Fruit fly (Drosophila melanogaster) whole organism, embryonic: ENCODE measurements around the gene lectin-29Ca.

ENCODE experiments used
- Adf1 ChIP-seq: fragments of 200-800 bp; sonication (Bioruptor generic); IDR thresholded peaks from 2 replicates; pipeline ENCODE4 v1.3.6; 2022; ENCODE audit warnings: missing biosample characterization, missing genetic modification characterization
- Bteb2 ChIP-seq: fragments of 200-800 bp; sonication (Bioruptor generic); optimal IDR thresholded peaks from 2 replicates; lab custom pipeline; 2016; ENCODE audit warnings: missing biosample characterization, missing genetic modification characterization
- CG1024 ChIP-seq: fragments of 200-800 bp; sonication (Bioruptor generic); IDR thresholded peaks from 2 replicates; pipeline ENCODE4 v1.3.6; 2022; ENCODE audit warnings: missing biosample characterization, missing genetic modification characterization
- CG11093 ChIP-seq: fragments of 200-800 bp; sonication (Bioruptor generic); IDR thresholded peaks from 3 replicates; pipeline ENCODE4 v1.3.6; 2022; ENCODE audit warnings: missing biosample characterization, missing genetic modification characterization
- CG12299 ChIP-seq: fragments of 200-800 bp; sonication (Bioruptor generic); optimal IDR thresholded peaks from 2 replicates; lab custom pipeline; 2018; ENCODE audit warnings: missing biosample characterization, mild to moderate bottlenecking, missing genetic modification characterization
- CG12744 ChIP-seq: fragments of 200-800 bp; sonication (Bioruptor generic); optimal IDR thresholded peaks from 2 replicates; lab custom pipeline; 2016; ENCODE audit warnings: missing biosample characterization, missing genetic modification characterization
- CG13894 ChIP-seq: fragments of 200-800 bp; sonication (Bioruptor generic); optimal IDR thresholded peaks from 3 replicates; lab custom pipeline; 2018; ENCODE audit warnings: missing biosample characterization, mild to moderate bottlenecking, missing genetic modification characterization, moderate library complexity
- CG14050 ChIP-seq: fragments of 200-800 bp; sonication (Bioruptor generic); IDR thresholded peaks from 3 replicates; pipeline ENCODE4 v1.3.6; 2022; ENCODE audit warnings: missing biosample characterization, missing genetic modification characterization
- CG18011 ChIP-seq: fragments of 200-800 bp; sonication (Bioruptor generic); optimal IDR thresholded peaks from 2 replicates; lab custom pipeline; 2017; ENCODE audit warnings: missing biosample characterization, missing genetic modification characterization, mild to moderate bottlenecking, moderate library complexity, missing genotype
- CG18262 ChIP-seq: fragments of 200-800 bp; optimal IDR thresholded peaks from 3 replicates; lab custom pipeline; 2019; ENCODE audit warnings: missing biosample characterization, mild to moderate bottlenecking, missing genetic modification characterization, moderate library complexity
- CG3281 ChIP-seq: fragments of 200-800 bp; sonication (Bioruptor generic); optimal IDR thresholded peaks from 3 replicates; lab custom pipeline; 2017; ENCODE audit warnings: missing biosample characterization, mild to moderate bottlenecking, missing genetic modification characterization
- CG34376 ChIP-seq: fragments of 200-800 bp; sonication (Bioruptor generic); optimal IDR thresholded peaks from 2 replicates; lab custom pipeline; 2018; ENCODE audit warnings: missing biosample characterization, mild to moderate bottlenecking, missing genetic modification characterization
- CG4282 ChIP-seq: fragments of 200-800 bp; sonication (Bioruptor generic); optimal IDR thresholded peaks from 2 replicates; lab custom pipeline; 2016; ENCODE audit warnings: missing biosample characterization, missing genetic modification characterization
- CG7745 ChIP-seq: fragments of 200-800 bp; sonication (Bioruptor generic); optimal IDR thresholded peaks from 2 replicates; lab custom pipeline; 2018; ENCODE audit warnings: missing biosample characterization, mild to moderate bottlenecking, missing genetic modification characterization, moderate library complexity
- CG8281 ChIP-seq: fragments of 200-800 bp; sonication (Bioruptor generic); optimal IDR thresholded peaks from 2 replicates; lab custom pipeline; 2018; ENCODE audit warnings: missing biosample characterization, mild to moderate bottlenecking, missing genetic modification characterization, moderate library complexity
- CHES-1-like ChIP-seq: fragments of 200-800 bp; sonication (Bioruptor generic); optimal IDR thresholded peaks from 2 replicates; lab custom pipeline; 2016; ENCODE audit warnings: missing biosample characterization, missing genetic modification characterization
- CrebB ChIP-seq: fragments of 200-800 bp; sonication (Bioruptor generic); optimal IDR thresholded peaks from 3 replicates; lab custom pipeline; 2018; ENCODE audit warnings: missing biosample characterization, mild to moderate bottlenecking, missing genetic modification characterization
- Dbx ChIP-seq: fragments of 200-800 bp; sonication (Bioruptor generic); IDR thresholded peaks from 3 replicates; pipeline ENCODE4 v1.3.6; 2022; ENCODE audit warnings: missing biosample characterization, missing genetic modification characterization
- Dfd ChIP-seq, 2 experiments: fragments of >200 bp; optimal IDR thresholded peaks; 2 replicates each; lab custom pipeline; 2017; ENCODE audit warnings: missing biosample characterization in 2 of 2, missing genetic modification characterization in 2 of 2
- E2f2 ChIP-seq: fragments of 200-800 bp; sonication (Bioruptor generic); IDR thresholded peaks from 2 replicates; pipeline ENCODE4 v1.3.6; 2022; ENCODE audit warnings: missing biosample characterization, missing genetic modification characterization
- Elba2 ChIP-seq: fragments of 200-800 bp; sonication (Bioruptor generic); optimal IDR thresholded peaks from 3 replicates; lab custom pipeline; 2016; ENCODE audit warnings: missing biosample characterization, missing genetic modification characterization
- Hr78 ChIP-seq, 2 experiments: fragments of 200-800 bp in 1 of 2; fragments of >200 bp in 1 of 2; sonication (Bioruptor generic) in 1 of 2; optimal IDR thresholded peaks; 2 replicates each; lab custom pipeline; 2017 to 2019; ENCODE audit warnings: missing biosample characterization in 2 of 2, missing genetic modification characterization in 2 of 2, mild to moderate bottlenecking in 1 of 2, moderate library complexity in 1 of 2
- Med ChIP-seq: fragments of 200-800 bp; sonication (Bioruptor generic); peaks from one replicate; lab custom pipeline; 2016; ENCODE audit warnings: missing biosample characterization, missing genetic modification characterization, mild to moderate bottlenecking, inconsistent platforms, moderate library complexity
- Mes4 ChIP-seq: fragments of 200-800 bp; sonication (Bioruptor generic); optimal IDR thresholded peaks from 2 replicates; lab custom pipeline; 2016; ENCODE audit warnings: missing biosample characterization, missing genetic modification characterization
- Stat92E ChIP-seq, 3 experiments: fragments of >200 bp in 2 of 3; fragments of 200-800 bp in 1 of 3; sonication (Bioruptor generic) in 1 of 3; optimal IDR thresholded peaks; 2 replicates each; lab custom pipeline; 2017 to 2019; ENCODE audit warnings: missing biosample characterization in 3 of 3, missing genetic modification characterization in 3 of 3, mild to moderate bottlenecking in 1 of 3, moderate library complexity in 1 of 3
- ase ChIP-seq: fragments of 200-800 bp; sonication (Bioruptor generic); IDR thresholded peaks from 3 replicates; pipeline ENCODE4 v1.3.6; 2022; ENCODE audit warnings: missing biosample characterization, missing genetic modification characterization
- bbx ChIP-seq: fragments of 200-800 bp; sonication (Bioruptor generic); IDR thresholded peaks from 2 replicates; pipeline ENCODE4 v1.3.6; 2022; ENCODE audit warnings: missing biosample characterization, missing genetic modification characterization; ENCODE audit not compliant: partially characterized antibody
- bigmax ChIP-seq: fragments of 200-800 bp; sonication (Bioruptor generic); optimal IDR thresholded peaks from 2 replicates; lab custom pipeline; 2018; ENCODE audit warnings: missing biosample characterization, mild to moderate bottlenecking, missing genetic modification characterization
- emc ChIP-seq: fragments of 200-800 bp; sonication (Bioruptor generic); optimal IDR thresholded peaks from 2 replicates; lab custom pipeline; 2016; ENCODE audit warnings: missing biosample characterization, missing genetic modification characterization
- gfzf ChIP-seq: fragments of 200-800 bp; sonication (Bioruptor generic); optimal IDR thresholded peaks from 2 replicates; lab custom pipeline; 2016; ENCODE audit warnings: missing biosample characterization, mild to moderate bottlenecking, missing genetic modification characterization, moderate library complexity
- gsb ChIP-seq: fragments of 200-800 bp; sonication (Bioruptor generic); IDR thresholded peaks from 2 replicates; pipeline ENCODE4 v1.3.6; 2022; ENCODE audit warnings: missing biosample characterization, missing genetic modification characterization
- hb ChIP-seq: fragments of 200-800 bp; sonication (Bioruptor generic); IDR thresholded peaks from 3 replicates; pipeline ENCODE4 v1.3.6; 2022; ENCODE audit warnings: missing biosample characterization, missing genetic modification characterization; ENCODE audit not compliant: partially characterized antibody
- hth ChIP-seq: fragments of >200 bp; optimal IDR thresholded peaks from 2 replicates; lab custom pipeline; 2017; ENCODE audit warnings: inconsistent platforms
- insv ChIP-seq, 2 experiments: fragments of 200-800 bp; sonication (Bioruptor generic); optimal IDR thresholded peaks; 3 replicates each; lab custom pipeline; 2016 to 2018; ENCODE audit warnings: missing biosample characterization in 2 of 2, missing genetic modification characterization in 2 of 2
- kni ChIP-seq: fragments of 200-800 bp; sonication (Bioruptor generic); optimal IDR thresholded peaks from 3 replicates; lab custom pipeline; 2017; ENCODE audit warnings: mild to moderate bottlenecking, missing biosample characterization, missing genetic modification reagents, missing genetic modification characterization
- oc ChIP-seq: fragments of 200-800 bp; sonication (Bioruptor generic); optimal IDR thresholded peaks from 2 replicates; lab custom pipeline; 2018; ENCODE audit warnings: missing biosample characterization, mild to moderate bottlenecking, missing genetic modification characterization, moderate library complexity
- pita ChIP-seq: fragments of 200-800 bp; sonication (Bioruptor generic); optimal IDR thresholded peaks from 2 replicates; lab custom pipeline; 2017; ENCODE audit warnings: missing biosample characterization, mild to moderate bottlenecking, missing genetic modification characterization
- prd ChIP-seq, 3 experiments: fragments of >200 bp in 2 of 3; fragments of 200-800 bp in 1 of 3; sonication (Bioruptor generic) in 1 of 3; optimal IDR thresholded peaks in 2 of 3; IDR thresholded peaks in 1 of 3; 2 replicates in 2 of 3; 3 replicates in 1 of 3; pipeline versions ENCODE4 v1.3.6 to Lab custom; 2017 to 2022; ENCODE audit warnings: missing biosample characterization in 1 of 3, missing genetic modification characterization in 1 of 3
- pum ChIP-seq: fragments of 200-800 bp; sonication (Bioruptor generic); optimal IDR thresholded peaks from 2 replicates; lab custom pipeline; 2016; ENCODE audit warnings: missing biosample characterization, missing genetic modification characterization
- pzg ChIP-seq: fragments of 200-800 bp; sonication (Bioruptor generic); optimal IDR thresholded peaks from 3 replicates; lab custom pipeline; 2018; ENCODE audit warnings: missing biosample characterization, mild to moderate bottlenecking, missing genetic modification characterization, moderate library complexity
- repo ChIP-seq: fragments of 200-800 bp; sonication (Bioruptor generic); optimal IDR thresholded peaks from 2 replicates; lab custom pipeline; 2016; ENCODE audit warnings: missing biosample characterization, missing genetic modification characterization
- sc ChIP-seq, 3 experiments: fragments of >200 bp in 2 of 3; fragments of 200-800 bp in 1 of 3; sonication (Bioruptor generic) in 1 of 3; optimal IDR thresholded peaks; 2 replicates in 2 of 3; 3 replicates in 1 of 3; lab custom pipeline; 2017; ENCODE audit warnings: mild to moderate bottlenecking in 1 of 3, missing biosample characterization in 1 of 3, missing genetic modification characterization in 1 of 3, missing genetic modification reagents in 1 of 3
- schlank ChIP-seq: fragments of 200-800 bp; sonication (Bioruptor generic); optimal IDR thresholded peaks from 2 replicates; lab custom pipeline; 2018; ENCODE audit warnings: missing biosample characterization, mild to moderate bottlenecking, missing genetic modification characterization
- seq ChIP-seq: fragments of 200-800 bp; sonication (Bioruptor generic); IDR thresholded peaks from 2 replicates; pipeline ENCODE4 v1.3.6; 2022; ENCODE audit warnings: missing biosample characterization, missing genetic modification characterization
- sqz ChIP-seq: fragments of 200-800 bp; sonication (Bioruptor generic); optimal IDR thresholded peaks from 3 replicates; lab custom pipeline; 2018; ENCODE audit warnings: missing biosample characterization, mild to moderate bottlenecking, missing genetic modification characterization
- tup ChIP-seq: fragments of 200-800 bp; sonication (Bioruptor generic); optimal IDR thresholded peaks from 2 replicates; lab custom pipeline; 2016; ENCODE audit warnings: missing biosample characterization, mild to moderate bottlenecking, missing genetic modification characterization, moderate library complexity
- vnd ChIP-seq: fragments of 200-800 bp; sonication (Bioruptor generic); IDR thresholded peaks from 3 replicates; pipeline ENCODE4 v1.3.6; 2022; ENCODE audit warnings: missing biosample characterization, missing genetic modification characterization; ENCODE audit not compliant: partially characterized antibody

Gene lectin-29Ca

dm6 chr2L:8414887-8415883 lies 21.1 kb upstream of the lectin-29Ca start, which contains the start of the genes CG13398 and Akap200 (continued):
- TF ChIP-seq vnd (GFP tag; lab: Robert Waterston, UW) (no peak), CG8281 (tag; lab: Kevin White, UChicago) (no peak), CG3281 (GFP tag; lab: Kevin White, UChicago) (no peak), Med (GFP tag; lab: Kevin White, UChicago) (peak; percentile 76), kni (GFP tag; lab: Kevin White, UChicago) (no peak), sqz (GFP tag; lab: Kevin White, UChicago) (no peak), insv (GFP tag; optimal IDR thresholded peaks at IDR 0.05; lab: Kevin White, UChicago) (peak in 1 of 2 experiments; percentile 41), CG34376 (GFP tag; lab: Kevin White, UChicago) (no peak), CG11093 (GFP tag; lab: Robert Waterston, UW) (no peak), Dfd (GFP tag; optimal IDR thresholded peaks at IDR 0.05; lab: Kevin White, UChicago) (no peak), schlank (tag; lab: Kevin White, UChicago) (no peak), pum (no peak), Stat92E (GFP tag; optimal IDR thresholded peaks at IDR 0.05; lab: Kevin White, UChicago) (no peak), seq (no peak), CG18011 (GFP tag; lab: Kevin White, UChicago) (no peak), CG7745 (tag; lab: Kevin White, UChicago) (no peak), CG4282 (GFP tag; lab: Kevin White, UChicago) (no peak), ase (GFP tag; lab: Robert Waterston, UW) (no peak), pita (no peak), bbx (no peak; the same call in 1 of the 2 replicates), Dbx (GFP tag; lab: Robert Waterston, UW) (no peak), hb (GFP tag; lab: Robert Waterston, UW) (no peak), repo (GFP tag; lab: Kevin White, UChicago) (no peak), Adf1 (GFP tag; lab: Robert Waterston, UW) (no peak), pzg (peak; percentile 49), CG14050 (GFP tag; lab: Robert Waterston, UW) (no peak), CG12299 (tag; lab: Kevin White, UChicago) (no peak), CrebB (tag; lab: Kevin White, UChicago) (no peak), tup (no peak), oc (tag; lab: Kevin White, UChicago) (no peak), CG18262 (peak; percentile 46), CHES-1-like (GFP tag; lab: Kevin White, UChicago) (no peak), Mes4 (GFP tag; lab: Kevin White, UChicago) (no peak), CG1024 (GFP tag; lab: Robert Waterston, UW) (no peak), CG13894 (tag; lab: Kevin White, UChicago) (no peak), sc (optimal IDR thresholded peaks at IDR 0.05; lab: Kevin White, UChicago) (no peak), sc (GFP tag; optimal IDR thresholded peaks at IDR 0.05; lab: Kevin White, UChicago) (no peak), bigmax (GFP tag; lab: Kevin White, UChicago) (no peak), Elba2 (GFP tag; lab: Kevin White, UChicago) (no peak), gfzf (GFP tag; lab: Kevin White, UChicago) (peak; percentile 80), prd (optimal IDR thresholded peaks at IDR 0.05; lab: Kevin White, UChicago) (no peak), prd (GFP tag; IDR thresholded peaks at IDR 0.05; lab: Robert Waterston, UW) (peak; percentile 47; the same call in 1 of the 3 replicates), hth (lab: Kevin White, UChicago) (no peak), emc (no peak), Bteb2 (GFP tag; lab: Kevin White, UChicago) (no peak), gsb (GFP tag; lab: Robert Waterston, UW) (no peak), CG12744 (no peak), E2f2 (GFP tag; lab: Robert Waterston, UW) (peak; percentile 45), Hr78 (GFP tag; optimal IDR thresholded peaks at IDR 0.05; lab: Kevin White, UChicago) (no peak)
